Fruit fly (Drosophila melanogaster) whole organism: Measurements from ENCODE around the gene CG6425.

Source experiments
- Dll ChIP-seq: fragments of >200 bp; optimal IDR thresholded peaks from 2 replicates; lab custom pipeline; 2017
- pan ChIP-seq: fragments of >200 bp; optimal IDR thresholded peaks from 2 replicates; lab custom pipeline; 2017
- psq ChIP-seq: fragments of >200 bp; optimal IDR thresholded peaks from 2 replicates; lab custom pipeline; 2017
- usp ChIP-seq: fragments of >200 bp; optimal IDR thresholded peaks from 2 replicates; lab custom pipeline; 2017; ENCODE audit warnings: missing biosample characterization, missing genetic modification characterization, mixed read lengths

DNA sequence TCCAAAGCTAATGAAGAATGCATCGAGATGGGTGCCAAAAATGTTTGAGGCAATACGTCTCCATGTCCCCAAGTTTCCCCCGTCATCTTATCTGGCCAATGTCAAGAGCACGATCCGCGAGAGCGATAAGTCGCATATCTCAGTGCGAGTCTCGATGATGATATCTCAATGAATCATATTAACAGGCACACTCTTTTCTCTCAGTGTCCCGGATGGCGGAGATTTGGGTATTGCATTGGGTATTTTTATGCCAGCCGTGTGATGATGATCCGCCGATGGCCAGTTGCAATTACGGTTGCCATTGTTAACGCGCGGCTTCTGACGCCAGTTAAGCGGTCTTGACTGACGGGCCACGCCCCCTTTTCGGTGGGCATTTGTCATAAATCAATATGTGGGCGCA is 9.8 kb upstream of the CG6425 start, which contains the start of gene CG14246:
- no peak for TF ChIP-seq usp (GFP tag; lab: Kevin White, UChicago)
- no peak for TF ChIP-seq psq
- no peak for TF ChIP-seq Dll (lab: Kevin White, UChicago)
- no peak for TF ChIP-seq pan (lab: Kevin White, UChicago)
